Worm (Caenorhabditis elegans): Measurements from ENCODE around the gene srsx-10.

srsx-10 gene

DNA sequence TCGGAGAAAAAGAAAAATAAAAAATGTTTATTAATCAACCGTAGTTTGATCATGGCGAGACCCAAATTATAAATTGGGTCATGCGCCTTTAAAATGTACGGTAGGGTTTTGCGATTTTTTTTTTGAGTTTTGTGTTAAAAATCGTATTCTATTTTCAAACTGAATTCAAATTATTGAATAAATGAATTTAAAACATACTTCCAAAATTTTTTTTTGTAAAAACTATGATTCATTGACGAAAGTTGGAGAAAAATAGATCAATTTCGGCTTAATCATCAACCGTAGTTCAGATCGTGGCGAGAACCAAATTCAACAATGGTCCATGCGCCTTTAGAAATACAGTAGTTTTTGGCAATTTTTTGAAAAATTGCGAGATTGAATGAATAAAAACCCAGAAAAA, 11.0 kb downstream of the srsx-10 start:
- TF ChIP-seq ceh-82 (tag; optimal IDR thresholded peaks at IDR 0.05), result no peak
- no peak for TF ChIP-seq pqm-1 (tag; optimal IDR thresholded peaks at IDR 0.05)
- TF ChIP-seq snpc-4 (tag; optimal IDR thresholded peaks at IDR 0.05), result no peak
- TF ChIP-seq aly-2 (tag; optimal IDR thresholded peaks at IDR 0.05), result no peak
- TF ChIP-seq nhr-23 (tag; optimal IDR thresholded peaks at IDR 0.05), result no peak
- no peak for TF ChIP-seq ztf-11 (tag; optimal IDR thresholded peaks at IDR 0.05)
- no peak for TF ChIP-seq jun-1 (tag; optimal IDR thresholded peaks at IDR 0.05)
- TF ChIP-seq tbx-2 (tag; optimal IDR thresholded peaks at IDR 0.05), result no peak
- TF ChIP-seq eor-1 (tag; optimal IDR thresholded peaks at IDR 0.05), result no peak
- no peak for TF ChIP-seq unc-39 (tag; optimal IDR thresholded peaks at IDR 0.05)
- TF ChIP-seq fos-1 (tag; optimal IDR thresholded peaks at IDR 0.05), result no peak
- no peak for TF ChIP-seq mml-1 (tag; optimal IDR thresholded peaks at IDR 0.05)

DNA sequence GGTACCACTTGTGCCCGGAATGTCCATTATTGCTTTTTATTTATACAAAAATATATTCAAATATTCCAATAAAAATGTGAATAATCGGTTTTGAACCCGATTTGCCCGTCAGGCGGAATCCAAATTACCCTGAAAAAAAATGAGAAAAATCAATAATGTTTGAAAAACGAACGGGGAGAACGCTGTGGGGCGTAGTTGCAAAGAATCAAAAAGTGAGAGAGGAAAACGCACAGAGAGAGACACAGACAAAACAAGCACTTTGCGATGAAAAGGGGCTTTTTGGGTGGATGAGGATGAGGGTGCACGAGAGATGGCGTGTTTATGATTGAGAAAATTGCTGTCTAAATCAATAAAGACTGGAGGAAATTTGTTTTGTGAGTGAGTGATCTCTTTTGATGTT, 11.6 kb downstream of the srsx-10 start, which contains the start of gene tam-1:
Gene tam-1, minus strand, starts transcription at position 135 of the 400 bp plus-strand sequence.
- TF ChIP-seq lin-39 (tag; optimal IDR thresholded peaks at IDR 0.05) (peak; percentile 11), fkh-2 (tag; optimal IDR thresholded peaks at IDR 0.05) (no peak), egl-5 (tag; optimal IDR thresholded peaks at IDR 0.05) (peak; percentile 75), elt-3 (tag; optimal IDR thresholded peaks at IDR 0.05) (no peak), sea-2 (GFP tag; optimal IDR thresholded peaks at IDR 0.05) (no peak), hmg-11 (tag; optimal IDR thresholded peaks at IDR 0.05) (peak; percentile 5), pha-4 (tag; optimal IDR thresholded peaks at IDR 0.05) (peak; percentile 32)

- TF ChIP-seq nhr-23 (tag; optimal IDR thresholded peaks at IDR 0.05) (no peak), ceh-28 (tag; optimal IDR thresholded peaks at IDR 0.05) (no peak), ceh-9 (tag; optimal IDR thresholded peaks at IDR 0.05) (no peak), sea-2 (GFP tag; optimal IDR thresholded peaks at IDR 0.05) (no peak), R02D3.7 (tag; optimal IDR thresholded peaks at IDR 0.05) (no peak), skn-1 (tag; optimal IDR thresholded peaks at IDR 0.05) (no peak), unc-62 (GFP tag; optimal IDR thresholded peaks at IDR 0.05) (no peak), nhr-11 (tag; optimal IDR thresholded peaks at IDR 0.05) (no peak), lsy-12 (tag; optimal IDR thresholded peaks at IDR 0.05) (no peak), elt-3 (tag; optimal IDR thresholded peaks at IDR 0.05) (no peak), zag-1 (tag; optimal IDR thresholded peaks at IDR 0.05) (no peak), elt-1 (tag; optimal IDR thresholded peaks at IDR 0.05) (no peak), mml-1 (tag; optimal IDR thresholded peaks at IDR 0.05) (no peak), aly-2 (tag; optimal IDR thresholded peaks at IDR 0.05) (no peak), nhr-12 (tag; optimal IDR thresholded peaks at IDR 0.05) (no peak), elt-2 (tag; optimal IDR thresholded peaks at IDR 0.05) (no peak)
Measured at ce11 chrV:4960686-4961085, 13.9 kb downstream of the srsx-10 start.

DNA sequence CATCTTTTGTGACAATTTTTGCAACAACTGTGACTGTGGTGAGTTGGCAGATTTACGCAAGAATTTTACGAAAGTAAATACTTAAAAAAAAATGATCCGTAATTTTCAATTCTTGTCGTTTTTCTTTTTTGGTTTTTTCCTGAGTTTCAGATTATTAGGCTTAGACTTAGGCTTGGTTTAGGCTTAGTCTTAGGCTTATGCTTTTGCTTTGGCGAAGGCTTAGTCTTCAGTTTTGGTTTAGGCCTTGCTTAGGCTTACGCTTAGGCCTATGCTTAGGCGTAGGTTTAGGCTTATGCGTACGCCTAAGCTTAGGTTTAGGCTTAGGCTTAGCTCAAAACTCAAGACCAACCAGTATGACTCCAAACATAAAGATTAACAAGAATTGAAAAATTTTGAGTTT, 17.0 kb downstream of the srsx-10 start:
- TF ChIP-seq nfya-1 (tag; optimal IDR thresholded peaks at IDR 0.05; ENCODE audit: insufficient read depth), result no peak
- no peak for TF ChIP-seq lin-39 (tag; optimal IDR thresholded peaks at IDR 0.05)
- TF ChIP-seq hmg-11 (tag; optimal IDR thresholded peaks at IDR 0.05), result no peak
- no peak for TF ChIP-seq mml-1 (tag; optimal IDR thresholded peaks at IDR 0.05)
- TF ChIP-seq elt-2 (tag; optimal IDR thresholded peaks at IDR 0.05), result no peak
- no peak for TF ChIP-seq ama-1 (optimal IDR thresholded peaks at IDR 0.05)

DNA sequence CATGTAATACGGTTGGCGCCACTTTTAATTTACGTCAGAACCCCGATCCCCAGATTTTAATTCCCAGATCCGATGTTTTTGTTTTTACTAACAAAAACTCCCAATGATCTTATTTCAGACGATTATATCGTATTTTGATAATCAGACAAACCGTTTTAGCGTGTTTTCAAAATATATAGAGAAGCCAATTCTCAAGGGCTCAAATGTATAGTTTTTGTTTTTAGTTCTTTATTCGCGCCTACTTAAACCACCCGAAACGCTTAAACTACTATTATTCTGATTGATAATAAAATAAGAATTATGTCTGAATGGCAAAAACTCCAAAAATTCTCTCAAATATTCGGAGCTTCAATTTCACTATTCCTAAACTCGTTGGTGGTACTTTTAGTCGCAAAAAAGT, 18.0 kb downstream of the srsx-10 start, which contains the start of gene str-208:
Gene str-208, plus strand, starts transcription at position 301 of the 400 bp plus-strand sequence.
- TF ChIP-seq elt-1 (tag; optimal IDR thresholded peaks at IDR 0.05) (no peak), lin-39 (tag; optimal IDR thresholded peaks at IDR 0.05) (no peak), ceh-82 (tag; optimal IDR thresholded peaks at IDR 0.05) (no peak), ceh-9 (tag; optimal IDR thresholded peaks at IDR 0.05) (no peak), ama-1 (optimal IDR thresholded peaks at IDR 0.05) (no peak), snpc-4 (tag; optimal IDR thresholded peaks at IDR 0.05) (no peak), nhr-11 (tag; optimal IDR thresholded peaks at IDR 0.05) (no peak), tbx-2 (tag; optimal IDR thresholded peaks at IDR 0.05) (no peak), elt-3 (tag; optimal IDR thresholded peaks at IDR 0.05) (no peak), jun-1 (tag; optimal IDR thresholded peaks at IDR 0.05) (no peak), eor-1 (tag; optimal IDR thresholded peaks at IDR 0.05) (no peak), lin-15B (tag; optimal IDR thresholded peaks at IDR 0.05) (no peak), nfya-1 (tag; optimal IDR thresholded peaks at IDR 0.05; ENCODE audit: insufficient read depth) (no peak)
